Fruit fly (Drosophila melanogaster) S2 (cell line): ENCODE results near the gene RpL26.

Source experiments
- CG8478 ChIP-seq: fragments of >200 bp; optimal IDR thresholded peaks from 2 replicates; lab custom pipeline; 2018
- CTCF ChIP-seq, 2 experiments: fragments of >200 bp; optimal IDR thresholded peaks; 2 replicates each; lab custom pipeline; 2018

DNA sequence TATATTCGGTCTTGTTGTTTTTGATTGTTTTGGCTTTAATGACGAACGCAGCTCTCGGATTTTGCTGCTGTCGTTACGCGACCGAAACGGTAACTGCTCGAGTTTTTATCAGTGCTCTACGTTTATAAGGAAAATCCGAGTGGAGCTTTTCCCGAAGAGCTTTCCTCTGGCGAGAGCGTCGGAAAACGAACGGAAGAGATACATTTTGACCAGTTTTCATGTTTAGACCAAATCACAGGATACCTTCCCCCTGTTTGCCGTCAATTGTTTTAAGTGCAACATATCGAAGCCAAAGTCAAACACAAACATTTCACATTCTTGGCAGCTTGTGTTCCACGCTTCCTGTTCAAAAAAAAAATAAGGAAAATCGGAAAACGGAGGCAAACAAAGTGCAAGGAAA is 47.3 kb downstream of the RpL26 start, which contains the start of gene CG32204:
- TF ChIP-seq CG8478 (lab: Kevin White, UChicago) (no peak), CTCF (optimal IDR thresholded peaks at IDR 0.05; lab: Kevin White, UChicago) (no peak)
